Fruit fly (Drosophila melanogaster): ENCODE results near the gene CG4045.

- TF ChIP-seq Bgb (GFP tag; IDR thresholded peaks at IDR 0.05; ENCODE audit: partially characterized antibody) (no peak), NK7.1 (GFP tag; optimal IDR thresholded peaks at IDR 0.05) (no peak), Max (GFP tag; optimal IDR thresholded peaks at IDR 0.05) (no peak), CG8089 (GFP tag; optimal IDR thresholded peaks at IDR 0.05) (no peak), psq (GFP tag; optimal IDR thresholded peaks at IDR 0.05) (no peak), usp (GFP tag; optimal IDR thresholded peaks at IDR 0.05) (no peak), Sry-β (GFP tag; optimal IDR thresholded peaks at IDR 0.05) (no peak), D (optimal IDR thresholded peaks at IDR 0.05) (no peak), D (GFP tag; optimal IDR thresholded peaks at IDR 0.05) (no peak), CkIIα-i1 (GFP tag; IDR thresholded peaks at IDR 0.05) (no peak), CG3407 (GFP tag; optimal IDR thresholded peaks at IDR 0.05) (no peak), tgo (GFP tag; IDR thresholded peaks at IDR 0.05) (no peak), Jarid2 (GFP tag; optimal IDR thresholded peaks at IDR 0.05) (no peak), gcm2 (GFP tag; optimal IDR thresholded peaks at IDR 0.05) (no peak)
Observed at dm6 chrX:2089812-2090211, 14.1 kb upstream of the CG4045 start.

Measured in whole organism, embryonic.